Fruit fly (Drosophila melanogaster) whole organism, pupa: ENCODE data around the gene CG31342.

ENCODE experiments used
- CG10348 ChIP-seq: fragments of 200-800 bp; sonication (Bioruptor generic); IDR thresholded peaks from 2 replicates; pipeline ENCODE4 v1.3.6; 2022; ENCODE audit warnings: missing biosample characterization, missing genetic modification characterization
- CG12605 ChIP-seq: fragments of 200-800 bp; sonication (Bioruptor generic); IDR thresholded peaks from 2 replicates; pipeline ENCODE4 v1.3.6; 2022; ENCODE audit warnings: missing biosample characterization, missing genetic modification characterization
- CG13204 ChIP-seq: fragments of 200-800 bp; sonication (Bioruptor generic); optimal IDR thresholded peaks from 2 replicates; lab custom pipeline; 2018; ENCODE audit warnings: missing biosample characterization, mild to moderate bottlenecking, missing genetic modification characterization, moderate library complexity
- CG14655 ChIP-seq: fragments of 200-800 bp; sonication (Bioruptor generic); optimal IDR thresholded peaks from 3 replicates; lab custom pipeline; 2017; ENCODE audit warnings: mild to moderate bottlenecking, missing biosample characterization, missing genetic modification reagents, missing genetic modification characterization
- CG15710 ChIP-seq: fragments of 200-800 bp; sonication (Bioruptor generic); optimal IDR thresholded peaks from 2 replicates; lab custom pipeline; 2018; ENCODE audit warnings: missing biosample characterization, mild to moderate bottlenecking, missing genetic modification characterization, moderate library complexity
- CG17806 ChIP-seq: fragments of 200-800 bp; sonication (Bioruptor generic); optimal IDR thresholded peaks from 2 replicates; lab custom pipeline; 2018; ENCODE audit warnings: missing biosample characterization, mild to moderate bottlenecking, missing genetic modification characterization, moderate library complexity
- CG32121 ChIP-seq: fragments of 200-800 bp; sonication (Bioruptor generic); IDR thresholded peaks from 2 replicates; pipeline ENCODE4 v1.3.6; 2022; ENCODE audit warnings: missing biosample characterization, missing genetic modification characterization
- CG34367 ChIP-seq: fragments of 200-800 bp; sonication (Bioruptor generic); optimal IDR thresholded peaks from 2 replicates; lab custom pipeline; 2018; ENCODE audit warnings: missing biosample characterization, mild to moderate bottlenecking, missing genetic modification characterization
- CG4496 ChIP-seq: fragments of 200-800 bp; sonication (Bioruptor generic); IDR thresholded peaks from 3 replicates; pipeline ENCODE4 v1.3.6; 2022; ENCODE audit warnings: missing biosample characterization, missing genetic modification characterization
- CG8159 ChIP-seq: fragments of 200-800 bp; sonication (Bioruptor generic); optimal IDR thresholded peaks from 3 replicates; lab custom pipeline; 2018; ENCODE audit warnings: missing biosample characterization, mild to moderate bottlenecking, missing genetic modification characterization, moderate library complexity
- CG8301 ChIP-seq: fragments of 200-800 bp; sonication (Bioruptor generic); optimal IDR thresholded peaks from 2 replicates; lab custom pipeline; 2018; ENCODE audit warnings: missing biosample characterization, mild to moderate bottlenecking, missing genetic modification characterization
- CG9948 ChIP-seq: fragments of 200-800 bp; sonication (Bioruptor generic); optimal IDR thresholded peaks from 2 replicates; lab custom pipeline; 2018; ENCODE audit warnings: missing biosample characterization, mild to moderate bottlenecking, missing genetic modification characterization, moderate library complexity
- D1 ChIP-seq: fragments of 200-800 bp; sonication (Bioruptor generic); optimal IDR thresholded peaks from 2 replicates; lab custom pipeline; 2018; ENCODE audit warnings: missing biosample characterization, mild to moderate bottlenecking, missing genetic modification characterization, moderate library complexity
- EcR ChIP-seq: fragments of 200-800 bp; sonication (Bioruptor generic); optimal IDR thresholded peaks from 3 replicates; lab custom pipeline; 2019; ENCODE audit warnings: missing biosample characterization, missing genetic modification characterization, mild to moderate bottlenecking, moderate library complexity, missing genetic modification reagents
- Ets98B ChIP-seq: fragments of 200-800 bp; sonication (Bioruptor generic); IDR thresholded peaks from 2 replicates; pipeline ENCODE4 v1.3.6; 2022; ENCODE audit warnings: missing biosample characterization, missing genetic modification characterization
- Pif1A ChIP-seq: fragments of 200-800 bp; sonication (Bioruptor generic); optimal IDR thresholded peaks from 3 replicates; lab custom pipeline; 2016; ENCODE audit warnings: missing biosample characterization, missing genetic modification characterization
- Pif1B ChIP-seq: fragments of 200-800 bp; sonication (Bioruptor generic); optimal IDR thresholded peaks from 3 replicates; lab custom pipeline; 2016; ENCODE audit warnings: missing biosample characterization, missing genetic modification characterization
- Snoo ChIP-seq: fragments of 200-800 bp; sonication (Bioruptor generic); optimal IDR thresholded peaks from 3 replicates; lab custom pipeline; 2017; ENCODE audit warnings: missing biosample characterization, mild to moderate bottlenecking, missing genetic modification characterization, inconsistent platforms
- fd96Ca ChIP-seq: fragments of 200-800 bp; sonication (Bioruptor generic); IDR thresholded peaks from 3 replicates; pipeline ENCODE4 v1.3.6; 2022; ENCODE audit warnings: missing biosample characterization, missing genetic modification characterization
- gl ChIP-seq: fragments of 200-800 bp; sonication (Bioruptor generic); optimal IDR thresholded peaks from 2 replicates; lab custom pipeline; 2018; ENCODE audit warnings: missing biosample characterization, mild to moderate bottlenecking, missing genetic modification characterization
- rn ChIP-seq: fragments of 200-800 bp; sonication (Bioruptor generic); IDR thresholded peaks from 2 replicates; pipeline ENCODE4 v1.3.6; 2022; ENCODE audit warnings: missing biosample characterization, missing genetic modification characterization

CG31342 gene

DNA sequence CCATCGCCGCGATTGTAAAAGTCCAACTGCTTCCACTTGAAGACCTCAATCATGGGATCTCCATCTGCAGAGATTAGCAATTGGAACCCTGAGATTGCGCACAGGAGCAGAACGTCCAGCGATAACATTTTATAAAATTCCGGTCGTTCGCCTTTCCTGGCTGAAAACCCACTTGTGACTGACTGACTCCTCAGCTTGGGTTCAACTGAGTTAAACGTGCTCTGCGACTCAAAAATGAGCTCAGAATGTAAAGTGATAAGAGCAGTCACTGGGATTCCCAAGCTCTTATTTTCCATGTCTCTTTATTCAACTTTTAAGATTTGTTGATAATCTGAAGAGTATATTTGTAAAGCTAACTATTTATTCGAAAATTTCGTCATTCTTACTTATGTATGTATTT is 7.2 kb downstream of the CG31342 start, which contains the start of gene yellow-f:
Gene yellow-f, minus strand, starts transcription at position 184 of the 400 bp plus-strand sequence.
- TF ChIP-seq CG17806 (tag; lab: Kevin White, UChicago), result no peak
- TF ChIP-seq EcR (GFP tag; lab: Kevin White, UChicago), result peak; percentile 92
- TF ChIP-seq, all 21 proteins: peak for 1

DNA sequence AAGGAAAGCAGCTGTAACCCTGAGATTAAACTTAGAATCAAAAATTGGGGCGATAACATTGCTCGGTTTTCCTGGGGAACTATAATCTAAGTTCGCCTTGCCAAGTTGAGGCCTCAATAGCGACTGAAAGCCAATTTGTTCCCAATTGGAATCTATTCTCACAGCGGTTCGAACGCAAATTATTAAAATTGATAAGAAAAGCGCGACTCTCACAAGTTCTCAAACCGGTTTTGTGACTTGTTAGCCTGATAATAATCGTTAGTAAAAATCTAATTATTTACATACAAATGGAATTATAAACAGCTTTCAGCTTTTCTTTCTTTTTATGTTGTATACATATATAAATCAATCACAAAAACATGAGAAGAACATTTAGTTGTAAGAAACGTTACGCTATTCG is 9.2 kb downstream of the CG31342 start, which contains the start of gene yellow-f2:
Gene yellow-f2, minus strand, starts transcription at position 101 of the 400 bp plus-strand sequence.
- TF ChIP-seq fd96Ca (GFP tag; lab: Robert Waterston, UW) (no peak), CG14655 (GFP tag; lab: Kevin White, UChicago) (no peak), Snoo (no peak)

DNA sequence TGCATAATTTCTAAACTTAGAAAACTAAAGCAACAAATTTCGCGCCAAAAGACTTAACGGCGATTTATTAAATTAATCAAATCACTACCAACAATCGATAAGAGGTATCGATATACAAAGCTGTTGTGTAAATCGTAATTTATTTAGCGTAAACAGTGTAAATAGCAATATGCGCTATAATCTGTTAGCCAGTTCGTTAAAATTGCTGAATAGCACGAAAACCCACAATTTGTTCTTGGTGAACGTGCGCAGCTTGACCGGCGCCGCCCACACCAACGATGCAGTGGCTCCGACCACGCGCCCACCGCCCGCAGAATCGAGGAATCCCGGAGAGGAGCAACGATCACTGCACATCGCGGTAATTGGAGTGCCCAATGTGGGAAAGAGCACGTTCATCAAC is 9.7 kb downstream of the CG31342 start, which contains the start of gene CG7488:
Gene CG7488, plus strand, starts transcription at position 99 of the 400 bp plus-strand sequence.
- TF ChIP-seq CG12605 (GFP tag; lab: Robert Waterston, UW) (no peak), CG13204 (GFP tag; lab: Kevin White, UChicago) (no peak), Pif1B (GFP tag; lab: Kevin White, UChicago) (no peak), D1 (tag; lab: Kevin White, UChicago) (no peak), CG4496 (GFP tag; lab: Robert Waterston, UW) (no peak), CG8301 (no peak), CG9948 (tag; lab: Kevin White, UChicago) (no peak), CG17806 (tag; lab: Kevin White, UChicago) (no peak), CG10348 (GFP tag; lab: Robert Waterston, UW) (no peak), CG32121 (GFP tag; lab: Robert Waterston, UW) (no peak), CG8159 (tag; lab: Kevin White, UChicago) (no peak), EcR (GFP tag; lab: Kevin White, UChicago) (no peak), Snoo (no peak), CG15710 (no peak), rn (GFP tag; lab: Robert Waterston, UW) (no peak), CG34367 (no peak)

DNA sequence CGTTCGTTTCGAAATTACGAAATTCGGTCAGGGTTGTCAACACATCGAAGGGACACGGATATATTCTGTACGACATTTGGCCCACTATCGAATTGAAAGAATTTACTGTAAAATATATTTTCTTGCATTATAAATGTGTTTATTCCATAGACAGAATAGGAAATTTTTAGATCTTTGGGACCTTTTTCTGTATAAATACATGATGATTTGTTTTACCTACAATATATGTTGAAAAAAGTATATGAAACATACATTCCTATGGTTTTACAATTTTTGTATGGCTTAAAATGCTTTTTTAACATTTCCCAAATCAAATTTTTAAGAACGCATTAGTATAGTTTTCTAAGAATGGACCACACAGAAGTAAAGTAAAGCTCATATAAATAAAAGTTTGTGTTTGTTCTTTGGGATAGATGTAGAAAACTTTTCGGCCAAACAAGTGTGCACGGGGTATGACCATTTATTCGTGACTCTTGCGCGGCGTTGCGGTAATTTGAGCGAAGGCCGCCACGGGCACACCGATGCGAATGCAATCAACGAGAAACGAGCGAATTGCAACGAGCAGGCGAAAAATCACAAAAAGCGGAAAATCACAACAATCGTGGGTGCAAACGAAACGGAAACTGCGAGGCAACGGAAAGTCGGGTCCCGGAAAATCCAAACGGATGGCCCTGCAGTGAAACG is 11.9 kb downstream of the CG31342 start, which contains the start of the genes CG17327, CG44194 and CG7518:
Gene CG17327, minus strand, starts transcription at position 177 of the 684 bp plus-strand sequence.
Gene CG44194, minus strand, starts transcription at position 177 of the 684 bp plus-strand sequence.
Gene CG7518, plus strand, starts transcription at position 540 of the 684 bp plus-strand sequence.
- TF ChIP-seq CG4496 (GFP tag; lab: Robert Waterston, UW), result 0 out of 3 replicates have a peak, but pooled peaks have one; percentile 11
- TF ChIP-seq Ets98B, result 0 out of 2 replicates have a peak, but pooled peaks have one; percentile 15
- no peak for TF ChIP-seq CG8301
- TF ChIP-seq, all 21 proteins: peak for 2

DNA sequence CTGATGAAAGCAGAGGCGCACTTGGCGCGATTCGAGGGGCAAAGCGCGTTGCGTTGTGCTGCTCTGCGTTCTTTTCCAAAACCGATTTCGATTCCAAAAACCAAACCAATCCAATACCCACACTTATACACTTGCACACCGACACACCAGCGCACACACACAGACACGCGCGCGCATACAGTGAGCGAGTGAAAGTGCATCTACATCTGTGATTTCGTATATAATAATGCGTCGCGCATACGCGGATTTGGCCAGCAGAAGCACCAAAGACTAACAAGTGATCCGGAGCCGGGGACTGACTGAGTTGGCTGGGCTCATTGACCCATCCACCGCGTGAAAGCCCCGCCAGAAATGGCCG is 12.4 kb downstream of the CG31342 start:
- TF ChIP-seq rn (GFP tag; lab: Robert Waterston, UW) (no peak), CG32121 (GFP tag; lab: Robert Waterston, UW) (no peak), Snoo (no peak), D1 (tag; lab: Kevin White, UChicago) (no peak), CG9948 (tag; lab: Kevin White, UChicago) (no peak), CG17806 (tag; lab: Kevin White, UChicago) (no peak), Ets98B (no peak), CG14655 (GFP tag; lab: Kevin White, UChicago) (no peak), fd96Ca (GFP tag; lab: Robert Waterston, UW) (no peak), CG10348 (GFP tag; lab: Robert Waterston, UW) (no peak), CG34367 (no peak), Pif1B (GFP tag; lab: Kevin White, UChicago) (no peak), EcR (GFP tag; lab: Kevin White, UChicago) (no peak), CG4496 (GFP tag; lab: Robert Waterston, UW) (no peak; the same call in 2 of the 3 replicates), CG8301 (no peak), CG12605 (GFP tag; lab: Robert Waterston, UW) (no peak), CG15710 (no peak), gl (tag; lab: Kevin White, UChicago) (no peak), Pif1A (GFP tag; lab: Kevin White, UChicago) (no peak), CG8159 (tag; lab: Kevin White, UChicago) (no peak)

DNA sequence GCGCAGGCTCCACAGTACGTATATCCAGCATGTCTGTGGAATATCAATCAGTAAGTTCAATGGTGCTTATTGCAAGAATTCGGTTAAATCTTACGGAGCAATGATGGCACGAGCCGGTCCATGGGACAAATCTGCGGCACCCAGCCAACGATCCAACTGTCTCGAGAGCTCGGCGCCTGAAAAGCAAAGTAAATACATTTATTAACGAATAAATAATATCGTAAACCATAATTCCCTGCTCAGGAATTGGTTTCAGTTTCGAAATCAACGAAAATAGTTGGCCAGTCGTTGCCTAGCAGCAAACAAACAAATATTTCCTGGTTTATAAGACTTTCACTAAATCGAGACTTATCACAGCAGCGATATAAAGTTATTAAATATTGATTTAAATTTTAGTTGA is 23.8 kb downstream of the CG31342 start, which contains the start of gene CG11656:
Gene CG11656, plus strand, starts transcription at position 301 of the 400 bp plus-strand sequence.
- no peak for TF ChIP-seq CG13204 (GFP tag; lab: Kevin White, UChicago)
- no peak for TF ChIP-seq CG4496 (GFP tag; lab: Robert Waterston, UW)
- no peak for TF ChIP-seq Ets98B
- no peak for TF ChIP-seq CG14655 (GFP tag; lab: Kevin White, UChicago)
- no peak for TF ChIP-seq CG15710
- no peak for TF ChIP-seq Pif1A (GFP tag; lab: Kevin White, UChicago)
- TF ChIP-seq CG8301, result no peak
- TF ChIP-seq CG17806 (tag; lab: Kevin White, UChicago), result no peak
- no peak for TF ChIP-seq CG34367
- no peak for TF ChIP-seq CG12605 (GFP tag; lab: Robert Waterston, UW)
- TF ChIP-seq CG10348 (GFP tag; lab: Robert Waterston, UW), result no peak
- TF ChIP-seq gl (tag; lab: Kevin White, UChicago), result no peak
- no peak for TF ChIP-seq Pif1B (GFP tag; lab: Kevin White, UChicago)
- TF ChIP-seq CG9948 (tag; lab: Kevin White, UChicago), result no peak
- TF ChIP-seq CG32121 (GFP tag; lab: Robert Waterston, UW), result no peak
- TF ChIP-seq CG8159 (tag; lab: Kevin White, UChicago), result no peak
- no peak for TF ChIP-seq Snoo
- TF ChIP-seq EcR (GFP tag; lab: Kevin White, UChicago), result no peak
